Worm (Caenorhabditis elegans) whole organism, late embryonic: ENCODE measurements around the gene acp-6.

ENCODE experiments used
- F13H6.1 ChIP-seq: sonication (generic microtip); optimal IDR thresholded peaks from 2 replicates; lab custom pipeline; 2016; ENCODE audit warnings: missing genetic modification characterization, missing compliant biosample characterization
- Y22D7AL.16 ChIP-seq: sonication (generic microtip); optimal IDR thresholded peaks from 2 replicates; lab custom pipeline; 2016; ENCODE audit warnings: missing genetic modification characterization, missing compliant biosample characterization
- ahr-1 ChIP-seq: sonication (generic microtip); optimal IDR thresholded peaks from 2 replicates; lab custom pipeline; 2016; ENCODE audit warnings: missing genetic modification characterization, missing compliant biosample characterization
- ama-1 ChIP-seq: fragments of 150-350 bp; optimal IDR thresholded peaks from 2 replicates; lab custom pipeline; 2014
- ceh-19 ChIP-seq: fragments of 200-800 bp; sonication (Bioruptor generic); optimal IDR thresholded peaks from 2 replicates; lab custom pipeline; 2018; ENCODE audit warnings: mild to moderate bottlenecking, missing genetic modification characterization, missing compliant biosample characterization
- ceh-31 ChIP-seq: sonication (generic microtip); optimal IDR thresholded peaks from 2 replicates; lab custom pipeline; 2016; ENCODE audit warnings: missing genetic modification characterization, missing compliant biosample characterization
- ceh-34 ChIP-seq: sonication (generic microtip); optimal IDR thresholded peaks from 2 replicates; lab custom pipeline; 2016; ENCODE audit warnings: mild to moderate bottlenecking, missing genetic modification characterization, missing compliant biosample characterization
- ceh-45 ChIP-seq: fragments of 200-800 bp; sonication (Bioruptor generic); IDR thresholded peaks from 2 replicates; pipeline ENCODE4 v1.3.6; 2022; ENCODE audit warnings: missing genetic modification reagents, missing genetic modification characterization, missing compliant biosample characterization
- ceh-9 ChIP-seq: sonication (generic microtip); optimal IDR thresholded peaks from 2 replicates; lab custom pipeline; 2016; ENCODE audit warnings: mild to moderate bottlenecking, missing genetic modification characterization, inconsistent platforms, missing compliant biosample characterization
- dmd-4 ChIP-seq: sonication (generic microtip); optimal IDR thresholded peaks from 2 replicates; lab custom pipeline; 2016; ENCODE audit warnings: borderline replicate concordance, missing genetic modification characterization, missing compliant biosample characterization
- elt-2 ChIP-seq: sonication (generic microtip); optimal IDR thresholded peaks from 2 replicates; lab custom pipeline; 2016; ENCODE audit warnings: missing genetic modification reagents, missing genetic modification characterization, missing compliant biosample characterization
- elt-4 ChIP-seq: sonication (generic microtip); optimal IDR thresholded peaks from 2 replicates; lab custom pipeline; 2016; ENCODE audit warnings: missing genetic modification characterization, missing compliant biosample characterization
- eyg-1 ChIP-seq: sonication (generic microtip); optimal IDR thresholded peaks from 2 replicates; lab custom pipeline; 2016; ENCODE audit warnings: missing genotype, missing genetic modification characterization, missing compliant biosample characterization
- fax-1 ChIP-seq: sonication (generic microtip); optimal IDR thresholded peaks from 2 replicates; lab custom pipeline; 2016; ENCODE audit warnings: missing genotype, missing genetic modification characterization, missing compliant biosample characterization
- fkh-10 ChIP-seq: fragments of 150-350 bp; optimal IDR thresholded peaks from 2 replicates; lab custom pipeline; 2014; ENCODE audit warnings: missing biosample characterization, missing genetic modification reagents, missing genetic modification characterization
- fkh-6 ChIP-seq: sonication (generic microtip); optimal IDR thresholded peaks from 2 replicates; lab custom pipeline; 2016; ENCODE audit warnings: missing genetic modification characterization, missing compliant biosample characterization
- gmeb-2 ChIP-seq: sonication (generic microtip); optimal IDR thresholded peaks from 2 replicates; lab custom pipeline; 2016; ENCODE audit warnings: missing genetic modification characterization, inconsistent platforms, missing compliant biosample characterization
- hlh-13 ChIP-seq: fragments of 200-800 bp; sonication (Bioruptor generic); optimal IDR thresholded peaks from 2 replicates; lab custom pipeline; 2018; ENCODE audit warnings: mild to moderate bottlenecking, missing genetic modification characterization, missing compliant biosample characterization
- hlh-15 ChIP-seq: sonication (generic microtip); optimal IDR thresholded peaks from 2 replicates; lab custom pipeline; 2016; ENCODE audit warnings: missing genetic modification characterization, missing compliant biosample characterization
- hlh-30 ChIP-seq: sonication (generic microtip); optimal IDR thresholded peaks from 2 replicates; lab custom pipeline; 2017; ENCODE audit warnings: antibody characterized with exemption, missing genetic modification characterization, missing compliant biosample characterization; ENCODE audit not compliant: insufficient read depth
- hlh-6 ChIP-seq: sonication (generic microtip); optimal IDR thresholded peaks from 2 replicates; lab custom pipeline; 2016; ENCODE audit warnings: missing genotype, missing genetic modification characterization, missing compliant biosample characterization
- hlh-8 ChIP-seq: sonication (generic microtip); optimal IDR thresholded peaks from 2 replicates; lab custom pipeline; 2016; ENCODE audit warnings: missing genotype, missing genetic modification characterization, missing compliant biosample characterization
- nfya-1 ChIP-seq: sonication (generic microtip); optimal IDR thresholded peaks from 2 replicates; lab custom pipeline; 2017; ENCODE audit warnings: missing genetic modification characterization, mild to moderate bottlenecking, missing compliant biosample characterization, antibody characterized with exemption, moderate library complexity
- nhr-232 ChIP-seq: sonication (generic microtip); optimal IDR thresholded peaks from 2 replicates; lab custom pipeline; 2016; ENCODE audit warnings: missing genetic modification characterization, missing compliant biosample characterization
- odd-2 ChIP-seq: sonication (generic microtip); optimal IDR thresholded peaks from 2 replicates; lab custom pipeline; 2017; ENCODE audit warnings: antibody characterized with exemption, mild to moderate bottlenecking, missing genetic modification characterization, missing compliant biosample characterization
- pag-3 ChIP-seq: sonication (generic microtip); optimal IDR thresholded peaks from 2 replicates; lab custom pipeline; 2016; ENCODE audit warnings: missing compliant biosample characterization, missing genetic modification characterization, borderline replicate concordance
- pax-1 ChIP-seq: fragments of 150-350 bp; optimal IDR thresholded peaks from 2 replicates; lab custom pipeline; 2014; ENCODE audit warnings: missing biosample characterization, missing genetic modification characterization
- pha-2 ChIP-seq: sonication (generic microtip); optimal IDR thresholded peaks from 2 replicates; lab custom pipeline; 2017; ENCODE audit warnings: mild to moderate bottlenecking, missing genetic modification characterization, missing compliant biosample characterization
- pros-1 ChIP-seq: fragments of 150-350 bp; optimal IDR thresholded peaks from 2 replicates; lab custom pipeline; 2014; ENCODE audit warnings: missing biosample characterization, missing genetic modification reagents, missing genetic modification characterization
- rnt-1 ChIP-seq: sonication (generic microtip); optimal IDR thresholded peaks from 2 replicates; lab custom pipeline; 2016; ENCODE audit warnings: missing genetic modification characterization, missing compliant biosample characterization
- sdc-2 ChIP-seq: sonication (generic microtip); optimal IDR thresholded peaks from 2 replicates; lab custom pipeline; 2016; ENCODE audit warnings: missing genotype, missing genetic modification characterization, missing compliant biosample characterization
- sox-4 ChIP-seq: sonication (generic microtip); optimal IDR thresholded peaks from 2 replicates; lab custom pipeline; 2017; ENCODE audit warnings: mild to moderate bottlenecking, missing genetic modification characterization, inconsistent platforms, missing compliant biosample characterization
- syd-9 ChIP-seq: sonication (generic microtip); optimal IDR thresholded peaks from 2 replicates; lab custom pipeline; 2016; ENCODE audit warnings: mild to moderate bottlenecking, missing genetic modification characterization, moderate library complexity, missing compliant biosample characterization
- tbx-2 ChIP-seq: sonication (generic microtip); optimal IDR thresholded peaks from 2 replicates; lab custom pipeline; 2016; ENCODE audit warnings: missing genetic modification characterization, missing compliant biosample characterization
- tbx-7 ChIP-seq: sonication (generic microtip); optimal IDR thresholded peaks from 2 replicates; lab custom pipeline; 2016; ENCODE audit warnings: missing genotype, missing genetic modification characterization, missing compliant biosample characterization
- ttx-3 ChIP-seq: sonication (generic microtip); optimal IDR thresholded peaks from 2 replicates; lab custom pipeline; 2016; ENCODE audit warnings: missing genetic modification reagents, missing genetic modification characterization, missing compliant biosample characterization
- unc-42 ChIP-seq: sonication (generic microtip); optimal IDR thresholded peaks from 2 replicates; lab custom pipeline; 2016; ENCODE audit warnings: missing genotype, missing genetic modification characterization, missing compliant biosample characterization
- unc-55 ChIP-seq: sonication (generic microtip); optimal IDR thresholded peaks from 2 replicates; lab custom pipeline; 2017; ENCODE audit warnings: missing biosample characterization, missing genetic modification reagents, missing genetic modification characterization
- unc-86 ChIP-seq: sonication (generic microtip); optimal IDR thresholded peaks from 2 replicates; lab custom pipeline; 2016; ENCODE audit warnings: missing genetic modification characterization, missing compliant biosample characterization
- zip-5 ChIP-seq: sonication (generic microtip); optimal IDR thresholded peaks from 2 replicates; lab custom pipeline; 2016; ENCODE audit warnings: missing genetic modification characterization, missing compliant biosample characterization
- ztf-16 ChIP-seq: sonication (generic microtip); optimal IDR thresholded peaks from 2 replicates; lab custom pipeline; 2017; ENCODE audit warnings: missing genetic modification characterization, missing compliant biosample characterization

Gene acp-6

ce11 chrIV:6421183-6421635 is 4.7 kb downstream of the acp-6 start, which contains the start of gene puf-11:
TSS of gene puf-11 (plus strand) at chrIV:6421585.
- TF ChIP-seq nhr-232 (tag; lab: Kevin White, UChicago) (no peak), pha-2 (tag; lab: Kevin White, UChicago) (no peak), hlh-30 (tag; lab: Kevin White, UChicago) (no peak), fkh-6 (tag; lab: Kevin White, UChicago) (no peak), gmeb-2 (tag; lab: Kevin White, UChicago) (no peak), syd-9 (tag; lab: Kevin White, UChicago) (no peak), zip-5 (tag; lab: Kevin White, UChicago) (no peak), tbx-7 (tag; lab: Kevin White, UChicago) (no peak), ceh-45 (GFP tag; lab: Robert Waterston, UW) (no peak)
- TF ChIP-seq, all 69 proteins: peak for 0

- TF ChIP-seq unc-86 (tag; lab: Kevin White, UChicago) = no peak
These were observed 6.8 kb downstream of the acp-6 start, which contains the start of the genes Y73B6BL.23 and htp-2 for ce11 chrIV:6419031-6419582. TSS of gene Y73B6BL.23 (minus strand) at chrIV:6419081. TSS of gene htp-2 (plus strand) at chrIV:6419522.

- TF ChIP-seq elt-2 (tag; lab: Kevin White, UChicago) (no peak), elt-4 (tag; lab: Kevin White, UChicago) (no peak), pag-3 (tag; lab: Kevin White, UChicago) (no peak), eyg-1 (tag; lab: Kevin White, UChicago) (no peak), fkh-10 (GFP tag; lab: Kevin White, UChicago) (no peak), dmd-4 (tag; lab: Kevin White, UChicago) (no peak), fkh-6 (tag; lab: Kevin White, UChicago) (no peak), ttx-3 (tag; lab: Kevin White, UChicago) (no peak), pros-1 (tag; lab: Kevin White, UChicago) (no peak), Y22D7AL.16 (tag; lab: Kevin White, UChicago) (no peak), F13H6.1 (no peak), ceh-19 (GFP tag; lab: Kevin White, UChicago) (no peak), sdc-2 (tag; lab: Kevin White, UChicago) (no peak), ceh-34 (tag; lab: Kevin White, UChicago) (no peak), sox-4 (tag; lab: Kevin White, UChicago) (no peak)
These were observed 8.3 kb downstream of the acp-6 start for ce11 chrIV:6417612-6418011.

ce11 chrIV:6416553-6416952 is 9.4 kb downstream of the acp-6 start, which contains the start of gene Y73B6BL.22:
TSS of gene Y73B6BL.22 (minus strand) at chrIV:6416653.
- no peak for TF ChIP-seq hlh-8
- no peak for TF ChIP-seq hlh-6
- no peak for TF ChIP-seq unc-42 (tag; lab: Kevin White, UChicago)
- TF ChIP-seq pha-2 (tag; lab: Kevin White, UChicago) = no peak
- TF ChIP-seq nhr-232 (tag; lab: Kevin White, UChicago) = no peak
- no peak for TF ChIP-seq ztf-16
- TF ChIP-seq dmd-4 (tag; lab: Kevin White, UChicago) = no peak
- TF ChIP-seq rnt-1 = no peak

- TF ChIP-seq ceh-9 (tag; lab: Kevin White, UChicago) (no peak), fax-1 (no peak), ama-1 (lab: Kevin White, UChicago) (no peak), tbx-2 (tag; lab: Kevin White, UChicago) (peak; percentile 15), ceh-31 (peak; percentile 30), hlh-8 (no peak), hlh-13 (no peak), nfya-1 (tag; lab: Kevin White, UChicago) (peak; percentile 26), unc-42 (tag; lab: Kevin White, UChicago) (peak; percentile 55), odd-2 (tag; lab: Kevin White, UChicago) (no peak), nhr-232 (tag; lab: Kevin White, UChicago) (no peak), ahr-1 (tag; lab: Kevin White, UChicago) (no peak), hlh-15 (no peak), pax-1 (tag; lab: Kevin White, UChicago) (no peak), unc-55 (GFP tag; lab: Kevin White, UChicago) (peak; percentile 3)
These were observed 10.8 kb downstream of the acp-6 start, which contains the start of gene exos-2 for ce11 chrIV:6415149-6415548. TSS of gene exos-2 (plus strand) at chrIV:6415478.
